Worm (Caenorhabditis elegans) whole organism, L4 larva: ENCODE results near the gene nlp-51.

ENCODE experiments used
- F26F4.8 ChIP-seq: fragments of 200-800 bp; sonication (Bioruptor generic); conservative IDR thresholded peaks from 2 replicates; pipeline ENCODE4 v1.3.6; 2022; ENCODE audit warnings: missing genetic modification characterization, missing compliant biosample characterization
- R02D3.7 ChIP-seq: fragments of 150-350 bp; sonication (generic microtip); optimal IDR thresholded peaks from 3 replicates; lab custom pipeline; 2014; ENCODE audit warnings: missing biosample characterization, missing genetic modification characterization
- T20F7.1 ChIP-seq: fragments of 200-800 bp; sonication (Bioruptor generic); optimal IDR thresholded peaks from 2 replicates; lab custom pipeline; 2018; ENCODE audit warnings: mild to moderate bottlenecking, missing genetic modification characterization, missing compliant biosample characterization
- Y75B8A.6 ChIP-seq: fragments of 200-800 bp; sonication (Bioruptor generic); IDR thresholded peaks from 2 replicates; pipeline ENCODE4 v1.3.6; 2022; ENCODE audit warnings: missing genetic modification reagents, missing genetic modification characterization, missing compliant biosample characterization
- ZK337.2 ChIP-seq: fragments of 200-800 bp; sonication (Bioruptor generic); IDR thresholded peaks from 2 replicates; pipeline ENCODE4 v1.3.6; 2022; ENCODE audit warnings: missing genetic modification reagents, missing genetic modification characterization, missing compliant biosample characterization
- aha-1 ChIP-seq: fragments of 150-350 bp; peaks from one replicate; lab custom pipeline; 2014; ENCODE audit warnings: missing biosample characterization, missing genetic modification characterization
- aly-2 ChIP-seq: sonication (generic microtip); optimal IDR thresholded peaks from 2 replicates; lab custom pipeline; 2018; ENCODE audit warnings: missing biosample characterization, missing genetic modification characterization
- ama-1 ChIP-seq: fragments of 150-350 bp; optimal IDR thresholded peaks from 2 replicates; lab custom pipeline; 2014; ENCODE audit warnings: inconsistent platforms, mixed read lengths
- attf-4 ChIP-seq: sonication (generic microtip); optimal IDR thresholded peaks from 3 replicates; lab custom pipeline; 2017; ENCODE audit warnings: missing biosample characterization, missing genetic modification characterization
- ceh-32 ChIP-seq: sonication (generic microtip); optimal IDR thresholded peaks from 2 replicates; lab custom pipeline; 2016; ENCODE audit warnings: mild to moderate bottlenecking, missing genetic modification characterization, missing compliant biosample characterization; ENCODE audit not compliant: poor library complexity
- ceh-62 ChIP-seq: sonication (generic microtip); optimal IDR thresholded peaks from 2 replicates; lab custom pipeline; 2017; ENCODE audit warnings: missing biosample characterization, missing genetic modification characterization
- ces-1 ChIP-seq: fragments of 150-350 bp; sonication (generic microtip); optimal IDR thresholded peaks from 4 replicates; lab custom pipeline; 2014; ENCODE audit warnings: missing biosample characterization, missing genetic modification reagents, missing genetic modification characterization
- daf-12 ChIP-seq: fragments of 150-350 bp; optimal IDR thresholded peaks from 2 replicates; lab custom pipeline; 2014; ENCODE audit warnings: missing biosample characterization, missing genetic modification reagents, missing genetic modification characterization
- daf-16 ChIP-seq, 3 experiments: sonication (generic microtip); optimal IDR thresholded peaks; 2 replicates each; lab custom pipeline; 2016 to 2017; ENCODE audit warnings: missing genetic modification characterization in 3 of 3, missing genetic modification reagents in 3 of 3, mild to moderate bottlenecking in 2 of 3, missing compliant biosample characterization in 2 of 3, missing biosample characterization in 1 of 3, moderate library complexity in 1 of 3
- dmd-6 ChIP-seq: fragments of 200-800 bp; sonication (Bioruptor generic); IDR thresholded peaks from 2 replicates; pipeline ENCODE4 v1.3.6; 2022; ENCODE audit warnings: missing genetic modification reagents, missing genetic modification characterization, missing compliant biosample characterization
- dmd-8 ChIP-seq: fragments of 200-800 bp; sonication (Bioruptor generic); IDR thresholded peaks from 2 replicates; pipeline ENCODE4 v1.3.6; 2022; ENCODE audit warnings: missing genetic modification characterization, missing compliant biosample characterization
- duxl-1 ChIP-seq: sonication (generic microtip); optimal IDR thresholded peaks from 2 replicates; lab custom pipeline; 2016; ENCODE audit warnings: mild to moderate bottlenecking, missing genetic modification characterization, moderate library complexity, missing compliant biosample characterization; ENCODE audit not compliant: poor library complexity
- egl-27 ChIP-seq: sonication (generic microtip); optimal IDR thresholded peaks from 3 replicates; lab custom pipeline; 2017; ENCODE audit warnings: missing biosample characterization, missing genetic modification reagents, missing genetic modification characterization
- fkh-10 ChIP-seq: fragments of 150-350 bp; optimal IDR thresholded peaks from 2 replicates; lab custom pipeline; 2014; ENCODE audit warnings: missing biosample characterization, missing genetic modification reagents, missing genetic modification characterization
- hmg-1.1 ChIP-seq: fragments of 200-800 bp; sonication (Bioruptor generic); IDR thresholded peaks from 2 replicates; pipeline ENCODE4 v1.3.6; 2022; ENCODE audit warnings: missing genetic modification reagents, missing genetic modification characterization, missing compliant biosample characterization
- lin-1 ChIP-seq: fragments of 200-800 bp; sonication (Bioruptor generic); IDR thresholded peaks from 2 replicates; pipeline ENCODE4 v1.3.6; 2022; ENCODE audit warnings: missing genetic modification reagents, missing genetic modification characterization, missing compliant biosample characterization
- lin-15B ChIP-seq: fragments of 150-350 bp; sonication (generic microtip); optimal IDR thresholded peaks from 3 replicates; lab custom pipeline; 2014; ENCODE audit warnings: missing biosample characterization, missing genetic modification characterization
- lin-38 ChIP-seq: fragments of 200-800 bp; sonication (Bioruptor generic); IDR thresholded peaks from 2 replicates; pipeline ENCODE4 v1.3.6; 2022; ENCODE audit warnings: missing genetic modification reagents, missing genetic modification characterization, missing compliant biosample characterization
- lsy-2 ChIP-seq, 2 experiments: fragments of 150-350 bp in 1 of 2; sonication (generic microtip) in 1 of 2; optimal IDR thresholded peaks; 2 replicates each; lab custom pipeline; 2014 to 2017; ENCODE audit warnings: missing biosample characterization in 2 of 2, missing genetic modification characterization in 2 of 2
- mep-1 ChIP-seq: fragments of 150-350 bp; sonication (generic microtip); optimal IDR thresholded peaks from 3 replicates; lab custom pipeline; 2014; ENCODE audit warnings: missing biosample characterization, missing genetic modification characterization
- mes-2 ChIP-seq: sonication (generic microtip); optimal IDR thresholded peaks from 2 replicates; lab custom pipeline; 2016; ENCODE audit warnings: missing genotype, mild to moderate bottlenecking, missing genetic modification characterization, missing compliant biosample characterization; ENCODE audit not compliant: poor library complexity, severe bottlenecking
- nhr-10 ChIP-seq: fragments of 150-350 bp; optimal IDR thresholded peaks from 2 replicates; lab custom pipeline; 2014; ENCODE audit warnings: missing biosample characterization, missing genetic modification characterization
- nhr-11 ChIP-seq: fragments of 150-350 bp; optimal IDR thresholded peaks from 2 replicates; lab custom pipeline; 2014; ENCODE audit warnings: missing biosample characterization, missing genetic modification characterization
- nhr-237 ChIP-seq: sonication (generic microtip); optimal IDR thresholded peaks from 2 replicates; lab custom pipeline; 2017; ENCODE audit warnings: missing biosample characterization, missing genetic modification characterization
- nhr-28 ChIP-seq: fragments of 150-350 bp; optimal IDR thresholded peaks from 2 replicates; lab custom pipeline; 2014; ENCODE audit warnings: missing biosample characterization, missing genetic modification characterization
- nhr-48 ChIP-seq: sonication (generic microtip); optimal IDR thresholded peaks from 2 replicates; lab custom pipeline; 2016; ENCODE audit warnings: mild to moderate bottlenecking, missing genetic modification characterization, missing compliant biosample characterization
- nhr-6 ChIP-seq: fragments of 150-350 bp; optimal IDR thresholded peaks from 2 replicates; lab custom pipeline; 2014; ENCODE audit warnings: missing biosample characterization, missing genetic modification characterization
- nhr-76 ChIP-seq: fragments of 150-350 bp; optimal IDR thresholded peaks from 2 replicates; lab custom pipeline; 2014; ENCODE audit warnings: missing biosample characterization, missing genetic modification characterization
- pqm-1 ChIP-seq: sonication (generic microtip); optimal IDR thresholded peaks from 2 replicates; lab custom pipeline; 2017; ENCODE audit warnings: missing biosample characterization, missing genetic modification characterization
- rbr-2 ChIP-seq: sonication (generic microtip); optimal IDR thresholded peaks from 2 replicates; lab custom pipeline; 2016; ENCODE audit warnings: missing genotype, missing genetic modification characterization, missing compliant biosample characterization
- sdz-12 ChIP-seq: fragments of 200-800 bp; sonication (Bioruptor generic); optimal IDR thresholded peaks from 2 replicates; lab custom pipeline; 2018; ENCODE audit warnings: mild to moderate bottlenecking, missing genetic modification characterization, missing compliant biosample characterization
- skn-1 ChIP-seq: fragments of 150-350 bp; optimal IDR thresholded peaks from 2 replicates; lab custom pipeline; 2014; ENCODE audit warnings: missing biosample characterization, missing genetic modification characterization
- spr-3 ChIP-seq: fragments of 200-800 bp; sonication (Bioruptor generic); optimal IDR thresholded peaks from 2 replicates; lab custom pipeline; 2018; ENCODE audit warnings: mild to moderate bottlenecking, missing genetic modification characterization, missing compliant biosample characterization
- unc-62 ChIP-seq, 3 experiments: fragments of 150-350 bp in 1 of 3; sonication (generic microtip); optimal IDR thresholded peaks in 2 of 3; peaks in 1 of 3; 1 replicate in 1 of 3; 2 replicates in 2 of 3; lab custom pipeline; 2014 to 2017; ENCODE audit warnings: missing biosample characterization in 3 of 3, missing genetic modification characterization in 3 of 3, missing genetic modification reagents in 3 of 3, missing genotype in 1 of 3
- vab-7 ChIP-seq: fragments of 200-800 bp; sonication (Bioruptor generic); IDR thresholded peaks from 2 replicates; pipeline ENCODE4 v1.3.6; 2022; ENCODE audit warnings: missing genetic modification reagents, missing genetic modification characterization, missing compliant biosample characterization
- zag-1 ChIP-seq: fragments of 150-350 bp; optimal IDR thresholded peaks from 2 replicates; lab custom pipeline; 2014; ENCODE audit warnings: missing biosample characterization, missing genetic modification characterization
- zfp-3 ChIP-seq: fragments of 200-800 bp; sonication (Bioruptor generic); conservative IDR thresholded peaks from 2 replicates; pipeline ENCODE4 v1.3.6; 2022; ENCODE audit warnings: missing genetic modification reagents, missing genetic modification characterization, missing compliant biosample characterization

Gene nlp-51

DNA sequence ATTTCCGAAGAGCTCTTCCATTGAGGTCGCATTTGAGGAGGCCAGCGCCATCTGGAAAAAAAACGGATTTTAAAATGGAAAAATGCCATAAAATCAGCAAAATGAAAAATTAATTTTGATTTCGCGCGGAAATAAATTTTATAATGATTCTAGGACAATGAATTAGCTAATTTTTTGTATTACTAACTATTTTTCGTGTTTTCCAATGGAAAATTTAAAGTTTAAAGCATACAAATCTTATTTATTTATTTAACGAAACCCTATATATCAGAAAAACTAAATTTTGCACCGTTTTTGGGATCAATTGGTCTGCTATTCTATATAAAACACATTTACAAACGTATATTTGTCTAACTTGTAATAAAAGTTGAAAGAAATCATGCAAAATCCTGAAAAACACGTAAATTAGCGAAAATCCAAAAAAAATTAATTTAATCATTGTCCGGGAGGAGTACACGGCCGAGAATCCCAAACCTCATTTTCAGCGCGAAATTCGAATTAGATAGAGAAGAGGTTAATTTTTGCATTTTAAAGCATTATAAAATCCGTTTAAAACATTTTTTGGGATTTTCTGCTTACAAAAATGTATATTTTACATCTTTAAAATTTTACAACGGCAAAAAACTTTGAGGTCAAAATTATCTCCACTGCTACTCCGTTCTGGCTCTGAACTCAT is 29.2 kb downstream of the nlp-51 start, which contains the start of gene C47G2.3 (continued):
- TF ChIP-seq nhr-237 (tag; lab: Kevin White, UChicago) (no peak), lsy-2 (tag; optimal IDR thresholded peaks at IDR 0.05; lab: Kevin White, UChicago) (peak in 1 of 2 experiments; percentile 73), skn-1 (tag; lab: Kevin White, UChicago) (no peak), daf-12 (no peak), hmg-1.1 (GFP tag; lab: Robert Waterston, UW) (no peak), vab-7 (no peak), ZK337.2 (GFP tag; lab: Robert Waterston, UW) (peak; percentile 79), mep-1 (tag; lab: Kevin White, UChicago) (peak; percentile 55), sdz-12 (GFP tag; lab: Kevin White, UChicago) (no peak), lin-15B (no peak), lin-1 (GFP tag; lab: Robert Waterston, UW) (no peak), ceh-32 (tag; lab: Kevin White, UChicago) (no peak), mes-2 (tag; lab: Kevin White, UChicago) (peak; percentile 96), ama-1 (lab: Kevin White, UChicago) (no peak), nhr-48 (no peak), lin-38 (GFP tag; lab: Robert Waterston, UW) (peak; percentile 79), fkh-10 (GFP tag; lab: Kevin White, UChicago) (no peak)
- TF ChIP-seq, all 104 proteins: peak for 20

DNA sequence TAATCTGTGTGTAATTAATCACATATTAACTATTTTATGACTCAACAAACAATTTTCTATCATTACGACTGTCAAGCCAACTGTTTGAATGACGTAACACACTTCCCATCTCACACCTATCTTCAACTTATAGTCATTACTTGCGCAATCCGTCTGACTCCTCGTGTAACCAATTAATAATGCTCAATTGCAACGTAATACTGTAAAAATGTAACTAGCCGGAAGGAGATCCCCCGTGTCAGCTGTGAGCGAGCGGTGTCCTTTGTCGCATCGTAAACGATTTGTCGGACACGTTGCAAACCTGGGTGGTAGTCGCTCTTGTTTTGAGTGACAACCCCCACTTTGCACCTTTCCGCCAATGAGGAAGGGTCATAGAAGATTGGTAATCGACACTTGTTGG is 31.3 kb downstream of the nlp-51 start:
- no peak for TF ChIP-seq dmd-8 (GFP tag; lab: Robert Waterston, UW)
- no peak for TF ChIP-seq spr-3 (GFP tag; lab: Kevin White, UChicago)
- TF ChIP-seq R02D3.7, result no peak
- TF ChIP-seq fkh-10 (GFP tag; lab: Kevin White, UChicago), result no peak
- TF ChIP-seq rbr-2, result no peak
- no peak for TF ChIP-seq ces-1 (GFP tag; lab: Kevin White, UChicago)
- TF ChIP-seq nhr-237 (tag; lab: Kevin White, UChicago), result no peak
- no peak for TF ChIP-seq T20F7.1
- no peak for TF ChIP-seq zfp-3 (GFP tag; lab: Robert Waterston, UW)
- TF ChIP-seq dmd-6 (GFP tag; lab: Robert Waterston, UW), result no peak
- TF ChIP-seq ama-1 (lab: Kevin White, UChicago), result no peak
- TF ChIP-seq lin-15B, result no peak
- TF ChIP-seq nhr-11 (tag; lab: Kevin White, UChicago), result no peak
- TF ChIP-seq egl-27 (tag; lab: Kevin White, UChicago), result no peak
- no peak for TF ChIP-seq aly-2 (tag; lab: Kevin White, UChicago)

DNA sequence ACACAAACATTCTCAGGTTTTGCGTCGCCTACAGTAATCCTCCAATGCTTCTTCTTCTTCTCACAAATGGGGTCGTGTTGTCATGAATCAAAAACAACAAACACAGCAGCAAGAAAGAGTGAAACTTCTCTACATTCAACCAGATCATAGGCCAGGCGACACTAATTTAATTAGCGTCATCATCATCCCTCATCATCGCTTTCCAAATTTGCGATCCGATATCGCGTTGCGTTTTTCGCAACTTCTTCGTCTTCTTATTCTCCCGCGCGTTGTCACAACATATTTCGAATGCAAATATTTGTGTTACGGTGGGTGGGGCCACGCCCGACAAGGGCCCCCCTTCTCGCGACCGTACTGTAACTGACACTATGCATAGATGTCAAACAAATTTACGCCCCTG is 33.0 kb downstream of the nlp-51 start:
- peak in 1 of 2 experiments; percentile 82 for TF ChIP-seq unc-62 (GFP tag; optimal IDR thresholded peaks at IDR 0.05 in 1 of 2; lab: Kevin White, UChicago)
- no peak for TF ChIP-seq unc-62 (tag; optimal IDR thresholded peaks at IDR 0.05; lab: Kevin White, UChicago)
- no peak for TF ChIP-seq attf-4 (tag; lab: Kevin White, UChicago)
- no peak for TF ChIP-seq F26F4.8
- TF ChIP-seq vab-7, result no peak
- TF ChIP-seq Y75B8A.6, result no peak
- no peak for TF ChIP-seq ceh-62
- TF ChIP-seq nhr-6, result no peak

DNA sequence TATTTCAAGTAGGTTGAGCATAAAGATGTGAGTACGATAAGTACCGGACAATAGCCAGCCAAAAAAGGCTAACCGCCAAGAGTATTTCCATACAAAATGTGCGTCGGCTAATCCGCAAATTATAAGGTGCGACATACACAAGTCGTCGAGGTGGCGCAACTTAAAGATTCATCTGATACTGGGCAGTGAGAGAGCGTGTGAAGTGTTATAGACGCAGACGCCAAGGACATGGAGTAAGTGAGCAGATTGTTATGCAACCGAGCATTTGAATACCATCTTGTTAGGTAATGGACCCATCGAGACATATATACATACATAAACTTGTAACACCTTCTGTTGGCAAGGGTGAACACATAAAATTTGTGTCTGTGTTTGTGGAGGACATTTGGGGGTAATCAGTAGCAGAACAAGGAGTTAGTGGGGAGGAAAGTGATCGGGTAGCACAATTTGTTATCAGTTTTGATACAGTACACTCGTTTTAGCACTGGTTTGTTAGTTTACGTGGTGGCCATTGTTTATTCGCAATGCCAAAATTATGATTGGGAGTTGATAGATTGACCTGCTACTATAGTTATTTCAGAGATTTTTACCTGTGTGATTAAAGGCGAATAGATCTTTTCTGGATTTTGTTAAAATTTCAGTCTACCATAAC is 34.1 kb downstream of the nlp-51 start:
- TF ChIP-seq lin-38 (GFP tag; lab: Robert Waterston, UW) (no peak), pqm-1 (tag; lab: Kevin White, UChicago) (peak; percentile 75), daf-16 (GFP tag; optimal IDR thresholded peaks at IDR 0.05; lab: Kevin White, UChicago) (no peak), daf-16 (tag; optimal IDR thresholded peaks at IDR 0.05; lab: Kevin White, UChicago) (peak; percentile 10), aha-1 (tag; lab: Kevin White, UChicago) (peak; percentile 4), lsy-2 (tag; optimal IDR thresholded peaks at IDR 0.05; lab: Kevin White, UChicago) (no peak), nhr-28 (tag; lab: Kevin White, UChicago) (peak; percentile 57), duxl-1 (tag; lab: Kevin White, UChicago) (no peak), zag-1 (tag; lab: Kevin White, UChicago) (no peak), nhr-76 (tag; lab: Kevin White, UChicago) (no peak), nhr-10 (no peak), unc-62 (GFP tag; optimal IDR thresholded peaks at IDR 0.05 in 1 of 2; lab: Kevin White, UChicago) (peak in 1 of 2 experiments; percentile 21), unc-62 (tag; optimal IDR thresholded peaks at IDR 0.05; lab: Kevin White, UChicago) (no peak)
